Fruit fly (Drosophila melanogaster) Kc167 (cell line): ENCODE measurements around the gene CG12605.

Experiments used
- Myc ChIP-seq: fragments of >200 bp; optimal IDR thresholded peaks from 2 replicates; lab custom pipeline; 2017; ENCODE audit warnings: missing external identifiers
- Sin3A ChIP-seq: fragments of >200 bp; optimal IDR thresholded peaks from 2 replicates; lab custom pipeline; 2018; ENCODE audit warnings: missing external identifiers
- h ChIP-seq: fragments of >200 bp; optimal IDR thresholded peaks from 3 replicates; lab custom pipeline; 2018; ENCODE audit warnings: missing external identifiers
- insv ChIP-seq: fragments of >200 bp; optimal IDR thresholded peaks from 3 replicates; lab custom pipeline; 2018; ENCODE audit warnings: missing external identifiers
- psq ChIP-seq: fragments of >200 bp; optimal IDR thresholded peaks from 2 replicates; lab custom pipeline; 2017; ENCODE audit warnings: missing external identifiers
- ttk ChIP-seq: sonication (Bioruptor generic); optimal IDR thresholded peaks from 2 replicates; lab custom pipeline; 2017; ENCODE audit warnings: missing external identifiers

Gene CG12605

DNA sequence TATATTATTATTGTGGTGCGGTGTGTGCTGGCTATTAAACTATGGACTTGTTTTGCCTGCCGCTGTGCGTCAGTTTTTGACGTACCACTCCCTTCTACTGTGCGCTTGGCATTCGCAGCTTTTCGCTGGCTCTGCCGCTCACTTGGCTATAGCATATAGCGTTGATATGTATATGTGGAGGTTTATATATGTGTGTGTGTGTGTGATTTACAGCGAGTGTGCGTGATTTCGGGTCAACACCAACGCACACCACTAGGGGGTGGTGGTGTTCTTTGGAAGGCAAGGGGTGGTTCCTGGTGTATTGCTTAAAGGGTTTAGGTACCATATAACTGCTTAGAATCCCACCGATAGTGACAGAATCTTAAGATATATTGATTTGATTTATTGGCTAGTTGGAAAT is at the start of gene CG12605:
Gene CG12605, minus strand, starts transcription at position 101 of the 400 bp plus-strand sequence.
- TF ChIP-seq Sin3A (lab: Kevin White, UChicago) (no peak), psq (no peak)

DNA sequence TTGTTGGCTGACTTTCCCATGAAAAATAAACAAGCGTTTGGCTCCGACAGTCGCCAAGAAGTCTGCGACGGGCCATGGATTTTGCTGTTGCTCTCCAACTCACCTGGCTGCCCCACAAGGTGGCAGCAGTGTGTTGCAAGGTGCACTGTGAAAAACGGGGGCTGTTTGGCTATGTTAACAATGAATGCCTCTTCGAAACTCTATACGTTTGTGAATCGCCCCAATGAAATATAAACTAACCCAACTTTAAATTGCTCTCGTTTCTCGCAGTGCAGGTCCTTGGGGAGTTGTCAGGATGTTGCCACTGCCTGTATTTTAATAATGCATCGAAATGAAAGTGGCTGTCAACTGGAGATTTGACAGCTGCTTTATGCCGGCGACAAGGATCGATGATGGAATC is 49.8 kb upstream of the CG12605 start:
- TF ChIP-seq psq (no peak), insv (lab: Kevin White, UChicago) (no peak), ttk (lab: Kevin White, UChicago) (no peak), h (lab: Kevin White, UChicago) (no peak), Myc (lab: Kevin White, UChicago) (no peak), Sin3A (lab: Kevin White, UChicago) (no peak)

DNA sequence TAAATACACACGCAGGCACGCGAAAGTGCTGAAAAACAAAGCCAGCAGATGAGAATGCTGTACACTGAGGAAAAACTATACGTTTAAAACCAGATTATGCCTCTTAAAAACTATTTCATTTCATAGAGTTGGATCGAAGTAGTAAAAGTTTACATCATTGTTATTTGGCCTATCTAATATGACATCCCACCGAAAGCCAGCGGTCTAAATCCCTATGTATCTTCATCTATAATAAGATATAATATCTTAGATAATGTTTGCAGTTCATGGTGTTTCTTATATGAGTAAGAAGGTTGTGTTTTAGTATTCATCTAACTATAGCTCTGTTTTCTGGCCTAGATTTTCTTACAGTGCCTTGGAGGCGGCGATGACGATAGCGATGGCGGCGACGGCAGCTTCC is 45.6 kb upstream of the CG12605 start:
- no peak for TF ChIP-seq h (lab: Kevin White, UChicago)
- TF ChIP-seq insv (lab: Kevin White, UChicago) = no peak
- TF ChIP-seq psq = no peak
- no peak for TF ChIP-seq Myc (lab: Kevin White, UChicago)
- TF ChIP-seq ttk (lab: Kevin White, UChicago) = no peak
- TF ChIP-seq Sin3A (lab: Kevin White, UChicago) = no peak

DNA sequence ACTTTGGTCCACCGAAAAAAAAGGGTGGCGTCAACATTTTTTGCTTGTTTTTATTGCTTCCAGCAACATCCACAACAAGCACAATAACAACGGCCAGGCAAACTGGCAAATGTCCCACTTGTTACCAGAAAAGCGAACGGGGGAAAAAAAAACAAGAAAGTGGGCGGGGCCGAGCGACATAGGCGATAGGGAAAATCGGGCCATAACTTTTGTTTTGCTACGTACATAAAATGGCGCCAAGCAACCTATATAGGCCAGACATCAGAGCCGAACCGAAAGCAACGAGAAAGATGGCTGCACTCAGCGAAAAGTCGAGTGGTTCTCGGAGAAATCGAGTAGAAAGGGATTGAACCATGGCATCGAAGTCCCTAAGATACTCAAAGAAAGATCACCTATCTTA is 42.7 kb upstream of the CG12605 start:
- TF ChIP-seq Myc (lab: Kevin White, UChicago) (no peak), Sin3A (lab: Kevin White, UChicago) (no peak), psq (no peak), h (lab: Kevin White, UChicago) (no peak), insv (lab: Kevin White, UChicago) (no peak), ttk (lab: Kevin White, UChicago) (no peak)

DNA sequence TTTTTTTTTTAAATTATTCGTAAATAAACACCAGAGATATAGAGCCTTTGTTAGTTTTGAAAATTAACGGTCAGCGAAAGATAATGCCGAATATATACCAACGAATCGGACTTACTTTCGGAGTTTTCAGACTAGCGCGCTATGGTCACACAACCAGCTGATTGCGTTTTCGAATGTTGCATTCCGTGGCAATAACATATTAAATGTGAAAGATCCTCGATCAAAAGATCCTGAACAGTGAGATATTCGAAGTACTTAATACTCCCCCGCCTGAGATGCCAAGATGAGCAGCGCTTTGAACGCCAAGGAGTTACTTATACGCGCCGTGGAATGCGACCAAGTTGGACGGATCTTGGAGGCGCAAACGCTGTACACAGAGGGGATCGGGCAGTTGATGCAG is 38.7 kb upstream of the CG12605 start, which contains the start of gene CG14985:
Gene CG14985, plus strand, starts transcription at position 159 of the 400 bp plus-strand sequence.
- TF ChIP-seq psq (no peak), h (lab: Kevin White, UChicago) (no peak)

DNA sequence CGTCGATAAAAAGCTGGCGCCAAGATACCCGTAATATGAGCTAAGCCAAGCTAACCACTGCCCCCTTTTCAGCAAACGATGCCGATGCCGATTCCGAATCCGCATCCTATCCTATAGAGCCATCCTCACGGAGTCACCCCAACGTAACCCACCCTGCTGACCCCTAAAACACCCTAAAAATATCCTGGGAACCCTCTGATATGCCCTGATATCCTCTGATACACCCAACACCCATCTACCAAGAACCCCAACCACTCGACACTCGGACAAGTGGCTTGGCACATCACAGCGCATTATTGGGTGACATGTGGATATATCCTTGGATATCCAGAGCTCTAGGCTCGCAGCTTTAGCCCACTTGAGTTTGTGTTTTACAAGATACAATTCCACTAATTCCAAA is 36.9 kb upstream of the CG12605 start:
- TF ChIP-seq Sin3A (lab: Kevin White, UChicago) (no peak), ttk (lab: Kevin White, UChicago) (no peak), psq (no peak), h (lab: Kevin White, UChicago) (no peak), insv (lab: Kevin White, UChicago) (no peak), Myc (lab: Kevin White, UChicago) (no peak)

DNA sequence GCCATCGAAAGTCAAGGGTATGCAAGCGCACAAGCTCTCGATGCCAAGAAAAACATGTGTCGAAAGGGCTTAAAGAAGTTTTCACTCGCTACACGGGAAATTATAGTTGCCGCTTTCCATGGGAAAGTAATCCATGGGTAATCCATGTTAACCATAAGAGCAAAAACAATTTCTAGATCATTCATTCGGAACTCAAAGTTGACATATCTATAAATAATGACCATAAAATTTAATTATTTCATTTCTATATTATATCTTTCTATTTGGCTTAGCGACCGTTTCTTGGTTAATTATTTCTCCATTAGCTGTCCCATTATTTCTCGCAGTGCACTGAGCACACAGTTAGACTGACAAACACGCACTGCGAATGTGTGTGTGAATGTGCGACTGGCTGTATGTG is 36.1 kb upstream of the CG12605 start:
- TF ChIP-seq insv (lab: Kevin White, UChicago) (no peak), psq (no peak), Sin3A (lab: Kevin White, UChicago) (no peak), Myc (lab: Kevin White, UChicago) (no peak)

DNA sequence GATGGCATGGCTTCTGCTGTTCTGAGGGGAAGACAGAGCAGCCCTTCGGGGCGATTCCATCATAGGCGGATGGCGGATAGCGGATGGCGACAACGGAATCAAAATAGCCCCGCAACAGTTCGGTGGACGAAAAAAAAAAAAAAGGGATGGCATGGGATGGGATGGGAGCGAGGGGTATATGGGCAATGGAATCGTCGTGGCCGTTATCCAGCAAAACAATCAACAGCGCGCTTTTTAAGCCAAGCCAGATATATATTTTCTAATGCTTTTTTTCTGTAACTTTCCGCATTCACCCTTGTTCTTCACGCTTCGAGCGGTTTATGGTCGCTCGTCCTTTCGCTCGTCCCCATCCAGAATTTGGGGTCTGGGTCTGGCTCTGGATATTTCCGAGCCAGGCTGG is 31.0 kb upstream of the CG12605 start:
- no peak for TF ChIP-seq h (lab: Kevin White, UChicago)
- no peak for TF ChIP-seq ttk (lab: Kevin White, UChicago)
- TF ChIP-seq psq = no peak
- TF ChIP-seq Sin3A (lab: Kevin White, UChicago) = no peak
- no peak for TF ChIP-seq insv (lab: Kevin White, UChicago)
- no peak for TF ChIP-seq Myc (lab: Kevin White, UChicago)

DNA sequence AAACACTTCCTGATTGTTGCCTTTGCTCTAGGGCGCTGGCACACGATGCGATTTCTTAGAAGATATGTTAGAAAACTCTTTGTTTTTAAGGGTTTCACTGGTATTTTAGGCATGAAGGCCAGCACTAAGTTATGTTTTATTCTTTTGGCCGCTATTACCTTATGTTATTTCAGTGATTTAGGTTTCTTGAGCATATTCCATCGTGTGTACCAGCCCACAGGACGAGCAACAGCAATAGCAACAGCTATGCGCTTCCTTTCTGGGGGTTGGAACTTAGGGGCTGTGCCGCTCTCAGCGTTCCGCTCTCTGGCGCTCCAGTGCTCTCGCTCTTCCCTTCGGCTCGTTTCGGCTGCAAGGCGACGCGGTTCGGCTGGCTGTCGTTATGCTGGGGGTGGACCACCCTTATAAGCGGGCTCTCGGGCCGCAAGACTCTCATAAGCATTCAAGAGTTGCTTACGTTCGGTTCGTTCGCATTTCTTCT is 18.9 kb upstream of the CG12605 start, which contains the start of gene scrt:
Gene scrt, plus strand, starts transcription at position 431 of the 481 bp plus-strand sequence.
- TF ChIP-seq ttk (lab: Kevin White, UChicago) (no peak), psq (no peak), insv (lab: Kevin White, UChicago) (no peak), Sin3A (lab: Kevin White, UChicago) (no peak), Myc (lab: Kevin White, UChicago) (no peak), h (lab: Kevin White, UChicago) (no peak)

DNA sequence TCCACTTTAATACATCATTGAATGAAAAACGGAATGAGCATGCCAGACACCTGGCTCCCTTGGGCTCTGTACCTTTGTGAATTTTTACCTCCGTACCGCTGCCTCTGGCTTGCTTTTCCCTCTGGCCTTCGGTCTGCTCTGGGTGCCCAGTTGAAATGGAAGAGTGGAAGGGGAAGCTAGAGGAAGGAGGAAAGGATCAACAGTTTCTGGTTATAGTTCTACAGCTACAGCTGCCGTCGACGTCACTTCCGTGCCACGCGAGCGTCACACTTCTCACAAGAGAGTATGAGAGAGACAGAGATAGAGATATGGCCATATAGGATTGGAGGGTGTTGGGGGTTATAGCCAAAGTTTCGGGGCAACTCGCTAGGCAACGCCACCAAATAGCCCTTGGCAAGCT is 15.5 kb upstream of the CG12605 start:
- TF ChIP-seq psq = no peak

DNA sequence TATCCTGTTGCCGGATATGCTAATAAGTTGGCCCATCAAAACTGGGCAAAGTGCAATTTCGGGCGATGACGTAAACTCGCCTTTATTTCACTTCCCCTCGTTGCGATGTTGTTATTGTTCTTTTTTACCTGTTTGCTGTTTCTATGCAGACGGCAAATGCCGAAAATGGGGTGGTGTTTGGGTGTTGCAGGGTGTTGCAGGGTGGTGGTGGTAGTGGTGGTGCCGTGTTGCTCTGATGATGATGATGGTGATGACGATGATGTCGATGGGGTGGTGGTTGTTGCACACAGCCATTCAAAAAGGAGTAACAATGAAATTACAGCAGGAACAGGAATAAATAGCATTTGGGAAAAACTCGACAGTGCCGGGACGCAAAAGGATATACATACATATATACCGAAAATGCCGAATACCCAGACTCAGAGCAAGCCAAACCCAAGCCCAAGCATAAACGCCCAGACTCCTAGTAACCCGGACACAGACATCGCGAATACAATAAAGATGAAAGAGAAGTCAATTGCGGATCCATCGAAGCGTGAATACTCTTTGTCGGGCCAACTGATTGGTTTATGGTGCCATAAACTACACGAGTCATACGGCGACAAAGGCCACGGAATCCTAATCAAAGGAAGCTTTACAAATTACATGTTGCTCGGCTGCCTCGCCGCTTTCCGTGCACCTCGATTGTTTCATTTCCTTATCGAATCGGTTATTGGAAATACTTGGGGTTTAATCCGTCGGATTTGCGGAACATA is 14.4 kb upstream of the CG12605 start:
- TF ChIP-seq h (lab: Kevin White, UChicago) = no peak
- TF ChIP-seq ttk (lab: Kevin White, UChicago) = no peak
- TF ChIP-seq Myc (lab: Kevin White, UChicago) = no peak

DNA sequence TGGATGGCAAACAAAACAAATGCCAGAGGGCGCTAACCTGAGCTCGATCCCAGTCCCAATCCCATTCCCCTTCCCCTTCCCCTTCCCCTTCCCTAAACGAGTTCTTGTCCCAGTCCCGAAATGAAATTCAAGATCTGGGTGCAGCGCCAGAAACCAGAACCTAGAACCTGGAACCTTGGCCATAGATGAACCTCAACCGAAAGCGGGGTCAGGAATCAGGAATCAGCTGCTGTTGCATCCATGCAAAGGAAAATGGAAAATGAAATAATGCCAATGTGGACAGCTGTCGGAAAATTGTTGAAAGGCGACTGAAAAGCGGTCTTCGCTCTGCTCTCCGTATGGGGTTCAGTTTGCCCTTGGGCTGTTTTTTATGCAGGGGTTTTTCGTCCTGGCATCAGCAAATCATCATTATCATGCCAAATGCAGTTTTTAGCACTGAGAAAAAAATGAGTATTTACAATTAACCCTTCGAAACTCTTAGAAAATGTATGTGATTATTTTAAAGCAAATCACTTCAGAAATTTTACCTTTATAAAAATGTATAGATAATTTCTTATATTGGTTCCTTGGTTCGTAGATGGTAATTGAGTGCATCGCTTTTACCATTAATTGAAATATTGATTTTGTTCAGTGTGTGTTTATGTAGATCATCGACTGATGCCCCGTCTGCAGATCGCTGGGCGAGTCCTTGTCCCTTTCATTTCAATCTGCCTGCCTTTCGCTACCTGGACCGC is 13.2 kb upstream of the CG12605 start:
- no peak for TF ChIP-seq Sin3A (lab: Kevin White, UChicago)
- no peak for TF ChIP-seq psq
- no peak for TF ChIP-seq h (lab: Kevin White, UChicago)
- TF ChIP-seq insv (lab: Kevin White, UChicago) = no peak
- no peak for TF ChIP-seq ttk (lab: Kevin White, UChicago)
- TF ChIP-seq Myc (lab: Kevin White, UChicago) = no peak
